Fruit fly (Drosophila melanogaster) whole organism, adult: ENCODE measurements around the gene nullo.

Experiments used
- CG11617 ChIP-seq: fragments of 200-800 bp; sonication (Bioruptor generic); optimal IDR thresholded peaks from 2 replicates; lab custom pipeline; 2017; ENCODE audit warnings: mild to moderate bottlenecking, missing biosample characterization, missing genetic modification reagents, missing genetic modification characterization
- CG12768 ChIP-seq: fragments of 200-800 bp; sonication (Bioruptor generic); optimal IDR thresholded peaks from 2 replicates; lab custom pipeline; 2017; ENCODE audit warnings: missing biosample characterization, missing genetic modification characterization, mild to moderate bottlenecking, moderate library complexity, missing genetic modification reagents
- CG14711 ChIP-seq: fragments of 200-800 bp; sonication (Bioruptor generic); optimal IDR thresholded peaks from 2 replicates; lab custom pipeline; 2018; ENCODE audit warnings: missing biosample characterization, mild to moderate bottlenecking, missing genetic modification characterization, moderate library complexity
- CG1620 ChIP-seq: fragments of 200-800 bp; sonication (Bioruptor generic); optimal IDR thresholded peaks from 2 replicates; lab custom pipeline; 2016; ENCODE audit warnings: missing biosample characterization, missing genetic modification characterization
- CG33017 ChIP-seq: fragments of 200-800 bp; sonication (Bioruptor generic); optimal IDR thresholded peaks from 2 replicates; lab custom pipeline; 2018; ENCODE audit warnings: missing biosample characterization, mild to moderate bottlenecking, missing genetic modification characterization, moderate library complexity
- CG5204 ChIP-seq: fragments of 200-800 bp; sonication (Bioruptor generic); optimal IDR thresholded peaks from 2 replicates; lab custom pipeline; 2016; ENCODE audit warnings: missing biosample characterization, missing genetic modification characterization
- CG7045 ChIP-seq: fragments of 200-800 bp; sonication (Bioruptor generic); optimal IDR thresholded peaks from 2 replicates; lab custom pipeline; 2017; ENCODE audit warnings: missing biosample characterization, mild to moderate bottlenecking, missing genetic modification characterization
- CG7101 ChIP-seq: fragments of 200-800 bp; sonication (Bioruptor generic); optimal IDR thresholded peaks from 2 replicates; lab custom pipeline; 2018; ENCODE audit warnings: missing biosample characterization, mild to moderate bottlenecking, missing genetic modification characterization, moderate library complexity
- Clk ChIP-seq: fragments of 200-800 bp; sonication (Bioruptor generic); optimal IDR thresholded peaks from 2 replicates; lab custom pipeline; 2017; ENCODE audit warnings: missing biosample characterization, missing genetic modification characterization
- Crg-1 ChIP-seq: fragments of 200-800 bp; sonication (Bioruptor generic); optimal IDR thresholded peaks from 2 replicates; lab custom pipeline; 2016; ENCODE audit warnings: missing biosample characterization, missing genetic modification characterization
- Hr96 ChIP-seq: fragments of 200-800 bp; sonication (Bioruptor generic); optimal IDR thresholded peaks from 2 replicates; lab custom pipeline; 2016; ENCODE audit warnings: missing biosample characterization, missing genetic modification characterization
- Mnt ChIP-seq: fragments of 200-800 bp; sonication (Bioruptor generic); optimal IDR thresholded peaks from 2 replicates; lab custom pipeline; 2016; ENCODE audit warnings: missing biosample characterization, mild to moderate bottlenecking, missing genetic modification characterization
- bab1 ChIP-seq: fragments of 200-800 bp; sonication (Bioruptor generic); optimal IDR thresholded peaks from 3 replicates; lab custom pipeline; 2019; ENCODE audit warnings: missing biosample characterization, mild to moderate bottlenecking, missing genetic modification characterization, moderate library complexity
- cic ChIP-seq: fragments of 200-800 bp; sonication (Bioruptor generic); optimal IDR thresholded peaks from 2 replicates; lab custom pipeline; 2017; ENCODE audit warnings: missing biosample characterization, mild to moderate bottlenecking, missing genetic modification characterization, moderate library complexity
- cnc ChIP-seq, 2 experiments: fragments of >200 bp; optimal IDR thresholded peaks; 2 replicates each; lab custom pipeline; 2017
- kay ChIP-seq: fragments of 200-800 bp; sonication (Bioruptor generic); peaks from one replicate; lab custom pipeline; 2016; ENCODE audit warnings: missing biosample characterization, missing genetic modification characterization, borderline replicate concordance
- ovo ChIP-seq: fragments of 200-800 bp; sonication (Bioruptor generic); optimal IDR thresholded peaks from 2 replicates; lab custom pipeline; 2016; ENCODE audit warnings: missing biosample characterization, missing genetic modification characterization
- pad ChIP-seq: fragments of 200-800 bp; sonication (Bioruptor generic); optimal IDR thresholded peaks from 3 replicates; lab custom pipeline; 2017; ENCODE audit warnings: missing biosample characterization, missing genetic modification characterization, mild to moderate bottlenecking, moderate library complexity, missing genetic modification reagents
- tj ChIP-seq: fragments of 200-800 bp; sonication (Bioruptor generic); optimal IDR thresholded peaks from 3 replicates; lab custom pipeline; 2017; ENCODE audit warnings: missing biosample characterization, mild to moderate bottlenecking, missing genetic modification characterization, moderate library complexity
- toe ChIP-seq: fragments of 200-800 bp; sonication (Bioruptor generic); optimal IDR thresholded peaks from 2 replicates; lab custom pipeline; 2016; ENCODE audit warnings: missing biosample characterization, missing genetic modification characterization

nullo gene

DNA sequence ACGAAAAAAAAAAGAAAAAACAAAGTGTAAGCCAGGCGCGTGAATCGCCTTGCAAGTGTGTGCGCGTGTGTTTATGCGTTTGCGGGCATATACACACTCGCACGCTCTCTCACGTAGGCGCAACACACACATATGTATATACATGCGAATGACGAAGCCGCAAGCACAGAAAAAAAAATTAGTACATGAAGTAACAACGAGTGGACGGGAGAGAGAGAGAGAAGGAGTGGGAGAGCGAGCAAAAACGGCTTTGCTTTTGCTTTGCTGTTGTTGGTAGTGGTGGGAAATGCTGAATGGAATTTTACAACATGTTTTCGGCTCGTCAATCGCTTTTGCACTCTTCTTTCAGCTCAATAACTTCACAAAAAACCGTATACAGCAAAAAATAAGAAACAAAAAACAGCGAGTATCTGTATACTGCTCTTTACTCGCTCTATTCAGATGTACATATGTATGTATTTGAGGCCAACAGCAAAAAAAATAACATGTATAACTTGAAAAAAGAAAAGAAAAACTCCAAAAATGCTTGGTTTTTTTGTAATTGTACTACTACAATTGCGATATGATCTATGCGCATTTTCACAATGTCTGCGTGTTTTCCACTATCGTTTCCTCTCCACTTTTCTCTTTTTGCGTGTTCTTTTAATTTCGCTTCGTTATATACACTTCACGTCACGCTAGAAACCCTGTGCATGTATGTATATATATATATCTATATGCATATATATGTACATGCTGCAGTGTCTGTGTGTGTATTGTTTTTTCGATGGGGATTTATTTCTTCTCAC lies 48.0 kb downstream of the nullo start:
- peak; percentile 50 for TF ChIP-seq tj (GFP tag; lab: Kevin White, UChicago)
- peak; percentile 52 for TF ChIP-seq ovo (GFP tag; lab: Kevin White, UChicago)
- TF ChIP-seq cic (GFP tag; lab: Kevin White, UChicago): peak; percentile 25
- no peak for TF ChIP-seq pad (GFP tag; lab: Kevin White, UChicago)

DNA sequence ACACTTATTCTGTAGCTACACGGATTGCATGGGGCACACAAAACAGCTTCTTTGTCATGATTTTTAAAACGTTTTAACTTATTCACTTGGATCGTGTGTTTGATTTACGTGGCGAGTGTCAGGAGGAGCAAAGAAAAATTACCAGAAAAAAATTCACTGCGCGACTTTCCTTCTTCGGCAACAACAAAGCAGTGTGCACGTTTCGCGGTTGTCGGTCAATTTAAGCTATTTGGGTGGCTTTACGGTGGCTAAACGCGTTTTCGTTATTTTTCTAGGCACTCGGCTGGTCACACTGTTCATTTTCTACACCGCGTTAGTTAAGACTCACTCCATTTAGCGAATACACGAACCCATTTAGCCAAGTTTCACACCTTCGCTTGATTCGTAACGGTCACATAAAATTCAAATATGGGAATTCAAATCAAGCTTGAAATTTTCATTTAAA lies 48.6 kb downstream of the nullo start, which contains the start of gene Sxl:
Gene Sxl, minus strand, starts transcription at position 195 of the 445 bp plus-strand sequence.
- TF ChIP-seq CG14711 (tag; lab: Kevin White, UChicago): peak; percentile 42
- TF ChIP-seq Clk (GFP tag; lab: Kevin White, UChicago): no peak
- TF ChIP-seq kay (GFP tag; lab: Kevin White, UChicago): no peak
- peak; percentile 58 for TF ChIP-seq CG11617
- TF ChIP-seq CG5204 (GFP tag; lab: Kevin White, UChicago): no peak
- TF ChIP-seq CG7101 (tag; lab: Kevin White, UChicago): peak; percentile 46
- TF ChIP-seq Mnt (GFP tag; lab: Kevin White, UChicago): peak; percentile 87
- TF ChIP-seq cic (GFP tag; lab: Kevin White, UChicago): peak; percentile 58
- no peak for TF ChIP-seq Hr96 (GFP tag; lab: Kevin White, UChicago)
- TF ChIP-seq toe: no peak
- TF ChIP-seq Crg-1 (GFP tag; lab: Kevin White, UChicago): peak; percentile 47
- TF ChIP-seq bab1 (GFP tag; lab: Kevin White, UChicago): peak; percentile 85
- TF ChIP-seq pad (GFP tag; lab: Kevin White, UChicago): peak; percentile 13
- peak; percentile 62 for TF ChIP-seq CG1620 (GFP tag; lab: Kevin White, UChicago)
- no peak for TF ChIP-seq ovo (GFP tag; lab: Kevin White, UChicago)
- TF ChIP-seq CG7045: no peak
- no peak for TF ChIP-seq cnc (optimal IDR thresholded peaks at IDR 0.05; lab: Kevin White, UChicago)
- peak; percentile 11 for TF ChIP-seq CG33017
- TF ChIP-seq CG12768 (GFP tag; lab: Kevin White, UChicago): no peak
- TF ChIP-seq tj (GFP tag; lab: Kevin White, UChicago): no peak
